Fruit fly (Drosophila melanogaster) whole organism, adult: ENCODE results near the gene CG4287.

Experiments
- CG7101 ChIP-seq: fragments of 200-800 bp; sonication (Bioruptor generic); optimal IDR thresholded peaks from 2 replicates; lab custom pipeline; 2018; ENCODE audit warnings: missing biosample characterization, mild to moderate bottlenecking, missing genetic modification characterization, moderate library complexity
- Clk ChIP-seq: fragments of 200-800 bp; sonication (Bioruptor generic); optimal IDR thresholded peaks from 2 replicates; lab custom pipeline; 2017; ENCODE audit warnings: missing biosample characterization, missing genetic modification characterization
- cnc ChIP-seq, 2 experiments: fragments of >200 bp; optimal IDR thresholded peaks; 2 replicates each; lab custom pipeline; 2017
- ovo ChIP-seq: fragments of 200-800 bp; sonication (Bioruptor generic); optimal IDR thresholded peaks from 2 replicates; lab custom pipeline; 2016; ENCODE audit warnings: missing biosample characterization, missing genetic modification characterization

dm6 chr3R:15930050-15930449 lies 33.6 kb downstream of the CG4287 start:
- TF ChIP-seq cnc (optimal IDR thresholded peaks at IDR 0.05; lab: Kevin White, UChicago): no peak
- no peak for TF ChIP-seq ovo (GFP tag; lab: Kevin White, UChicago)
- TF ChIP-seq CG7101: no peak
- TF ChIP-seq Clk (GFP tag; lab: Kevin White, UChicago): no peak
